Worm (Caenorhabditis elegans): Measurements from ENCODE around the gene ceh-91.
A peak's percentile ranks its signal among the peaks of the same experiment; 100 is the strongest.

Gene ceh-91

DNA sequence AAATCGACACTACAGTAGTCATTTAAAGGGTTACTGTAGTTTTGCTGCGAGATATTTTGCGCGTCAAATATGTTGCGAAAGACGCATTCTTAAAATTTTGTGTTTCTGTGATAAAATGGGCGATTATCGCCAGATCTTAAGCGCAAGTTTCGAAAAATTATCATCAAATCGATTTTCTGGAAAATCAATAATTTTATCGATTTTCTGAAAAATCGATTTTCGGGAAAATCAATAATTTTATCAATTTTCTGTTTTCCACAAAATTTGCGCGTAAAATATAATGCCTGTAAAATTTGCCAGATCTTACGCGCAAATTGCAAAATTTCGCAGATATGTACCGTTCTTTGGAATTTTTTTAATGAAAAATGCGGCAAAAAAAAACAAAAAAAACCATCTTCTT, 24.4 kb upstream of the ceh-91 start:
- TF ChIP-seq tab-1 (GFP tag; IDR thresholded peaks at IDR 0.05) (no peak), ztf-23 (GFP tag; IDR thresholded peaks at IDR 0.05) (no peak), T22C8.4 (GFP tag; IDR thresholded peaks at IDR 0.05) (peak; percentile 77), cog-1 (tag; optimal IDR thresholded peaks at IDR 0.05) (no peak)

ce11 chrIII:11607870-11608269, 8.7 kb upstream of the ceh-91 start, which contains the start of gene Y66D12A.1:
Gene Y66D12A.1, plus strand, starts transcription at chrIII:11608170.
- TF ChIP-seq med-1 (GFP tag; optimal IDR thresholded peaks at IDR 0.05; ENCODE audit: insufficient read depth) = no peak
- no peak for TF ChIP-seq klf-2 (GFP tag; conservative IDR thresholded peaks at IDR 0.05)
- TF ChIP-seq ztf-23 (GFP tag; IDR thresholded peaks at IDR 0.05) = no peak
- TF ChIP-seq flt-1 (GFP tag; IDR thresholded peaks at IDR 0.05) = no peak
- no peak for TF ChIP-seq cog-1 (tag; optimal IDR thresholded peaks at IDR 0.05)
- TF ChIP-seq T22C8.4 (GFP tag; IDR thresholded peaks at IDR 0.05) = no peak
- TF ChIP-seq ztf-29 (GFP tag; IDR thresholded peaks at IDR 0.05) = no peak
- TF ChIP-seq ref-1 (GFP tag; conservative IDR thresholded peaks at IDR 0.05) = no peak
- no peak for TF ChIP-seq tab-1 (GFP tag; IDR thresholded peaks at IDR 0.05)

DNA sequence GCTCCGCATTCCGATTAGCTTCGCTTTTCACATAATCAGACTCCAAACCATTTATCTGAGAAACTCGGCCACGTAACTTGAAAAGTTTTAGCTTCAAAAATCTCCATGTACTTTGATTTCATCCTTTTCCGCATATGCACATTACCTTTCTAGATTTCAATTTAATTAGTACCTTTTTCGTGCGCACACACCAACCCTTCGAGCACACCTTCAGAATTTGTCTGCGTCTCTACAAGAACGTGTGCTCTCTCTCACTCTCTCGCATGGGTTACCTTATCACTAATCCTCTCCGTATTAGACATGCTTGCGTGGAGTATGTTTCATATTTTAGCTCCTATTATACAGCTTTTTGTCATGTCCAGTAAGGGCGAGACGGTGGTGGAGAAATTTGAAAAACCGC, 7.0 kb upstream of the ceh-91 start, which contains the start of gene Y66D12A.30:
Gene Y66D12A.30, plus strand, starts transcription at position 301 of the 400 bp plus-strand sequence.
- TF ChIP-seq ref-1 (GFP tag; conservative IDR thresholded peaks at IDR 0.05) (no peak), ztf-23 (GFP tag; IDR thresholded peaks at IDR 0.05) (no peak), tab-1 (GFP tag; IDR thresholded peaks at IDR 0.05) (no peak), flt-1 (GFP tag; IDR thresholded peaks at IDR 0.05) (no peak)

DNA sequence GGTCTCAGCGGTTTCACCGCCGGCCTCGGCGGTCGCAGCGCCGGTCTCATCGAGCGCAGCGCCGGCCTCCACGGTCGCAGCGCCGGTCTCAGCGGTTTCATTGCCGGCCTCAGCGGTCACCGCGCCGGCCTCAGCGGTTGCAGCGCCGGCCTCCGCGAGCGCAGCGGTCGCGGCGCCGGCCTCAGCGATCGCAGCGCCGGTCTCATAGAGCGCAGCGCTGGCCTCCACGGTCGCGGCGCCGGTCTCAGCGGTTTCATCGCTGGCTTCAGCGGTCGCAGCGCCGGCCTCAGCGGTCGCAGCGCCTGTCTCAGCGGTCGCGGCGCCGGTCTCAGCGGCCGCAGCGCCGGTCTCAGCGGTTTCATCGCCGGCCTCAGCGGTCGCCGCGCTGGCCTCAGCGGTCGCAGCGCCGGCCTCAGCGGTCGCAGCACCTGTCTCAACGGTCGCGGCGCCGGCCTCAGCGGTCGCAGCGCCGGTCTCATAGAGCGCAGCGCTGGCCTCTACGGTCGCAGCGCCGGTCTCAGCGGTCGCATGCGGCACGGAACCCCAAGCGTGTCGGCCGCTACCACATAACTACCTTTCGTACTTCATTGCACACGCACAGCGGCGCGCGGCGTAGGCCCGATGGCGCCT, 4.8 kb upstream of the ceh-91 start:
- TF ChIP-seq flt-1 (GFP tag; IDR thresholded peaks at IDR 0.05) (no peak), med-1 (GFP tag; optimal IDR thresholded peaks at IDR 0.05; ENCODE audit: insufficient read depth) (no peak), klf-2 (GFP tag; conservative IDR thresholded peaks at IDR 0.05) (no peak), ref-1 (GFP tag; conservative IDR thresholded peaks at IDR 0.05) (no peak), ztf-23 (GFP tag; IDR thresholded peaks at IDR 0.05) (no peak), ztf-29 (GFP tag; IDR thresholded peaks at IDR 0.05) (no peak), tab-1 (GFP tag; IDR thresholded peaks at IDR 0.05) (no peak), cog-1 (tag; optimal IDR thresholded peaks at IDR 0.05) (no peak), T22C8.4 (GFP tag; IDR thresholded peaks at IDR 0.05) (no peak)

DNA sequence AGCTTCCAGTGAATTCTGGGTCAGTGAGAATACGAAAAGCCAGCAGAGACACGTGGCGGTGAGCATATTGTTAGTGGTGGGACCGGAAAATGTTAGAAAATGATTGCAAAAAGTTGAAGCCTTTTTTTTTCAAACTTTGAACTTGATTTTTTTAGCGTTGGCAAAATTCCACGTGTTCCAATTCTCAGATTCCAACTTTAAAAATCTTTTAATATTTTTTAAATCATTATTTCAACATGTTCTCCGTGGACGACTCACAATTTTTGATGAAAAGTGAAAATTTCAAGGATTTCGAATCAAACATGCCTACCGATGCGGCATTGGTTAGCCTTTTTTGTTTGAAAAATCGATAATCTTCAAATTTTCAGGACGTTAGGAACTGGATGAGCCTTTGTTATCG, 4.2 kb upstream of the ceh-91 start, which contains the start of the genes Y66A7A.9 and Y66A7A.4:
Gene Y66A7A.9, minus strand, starts transcription at position 101 of the 400 bp plus-strand sequence.
Gene Y66A7A.4, plus strand, starts transcription at position 237 of the 400 bp plus-strand sequence.
- TF ChIP-seq ztf-23 (GFP tag; IDR thresholded peaks at IDR 0.05) (no peak), ref-1 (GFP tag; conservative IDR thresholded peaks at IDR 0.05) (no peak), ztf-29 (GFP tag; IDR thresholded peaks at IDR 0.05) (no peak), klf-2 (GFP tag; conservative IDR thresholded peaks at IDR 0.05) (no peak), cog-1 (tag; optimal IDR thresholded peaks at IDR 0.05) (no peak), flt-1 (GFP tag; IDR thresholded peaks at IDR 0.05) (no peak), med-1 (GFP tag; optimal IDR thresholded peaks at IDR 0.05; ENCODE audit: insufficient read depth) (no peak), tab-1 (GFP tag; IDR thresholded peaks at IDR 0.05) (no peak), T22C8.4 (GFP tag; IDR thresholded peaks at IDR 0.05) (no peak)

DNA sequence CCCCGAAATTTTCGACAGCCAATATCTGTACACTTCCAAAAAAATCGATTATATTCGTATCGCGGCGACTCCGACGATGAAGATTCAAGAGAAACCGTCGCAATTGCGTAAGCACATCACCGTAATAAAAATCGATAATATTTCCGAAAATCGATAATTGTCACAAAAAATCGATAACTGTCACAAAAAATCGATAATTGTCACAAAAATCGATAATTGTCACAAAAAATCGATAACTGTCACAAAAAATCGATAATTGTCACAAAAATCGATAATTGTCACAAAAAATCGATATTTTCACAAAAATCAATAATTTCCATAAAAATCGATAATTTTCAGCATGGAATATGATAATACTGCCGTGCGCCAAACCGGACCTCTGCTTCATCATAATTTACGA, 2.2 kb upstream of the ceh-91 start:
- peak; percentile 99 for TF ChIP-seq T22C8.4 (GFP tag; IDR thresholded peaks at IDR 0.05)

- TF ChIP-seq klf-2 (GFP tag; conservative IDR thresholded peaks at IDR 0.05) (no peak), cog-1 (tag; optimal IDR thresholded peaks at IDR 0.05) (no peak), T22C8.4 (GFP tag; IDR thresholded peaks at IDR 0.05) (peak; percentile 99), ref-1 (GFP tag; conservative IDR thresholded peaks at IDR 0.05) (no peak)
Observed at ce11 chrIII:11614874-11615273, 1.7 kb upstream of the ceh-91 start.

ce11 chrIII:11615802-11616201, 744 bp upstream of the ceh-91 start:
- TF ChIP-seq klf-2 (GFP tag; conservative IDR thresholded peaks at IDR 0.05) (no peak), ztf-29 (GFP tag; IDR thresholded peaks at IDR 0.05) (no peak), tab-1 (GFP tag; IDR thresholded peaks at IDR 0.05) (no peak), ztf-23 (GFP tag; IDR thresholded peaks at IDR 0.05) (no peak), T22C8.4 (GFP tag; IDR thresholded peaks at IDR 0.05) (no peak), flt-1 (GFP tag; IDR thresholded peaks at IDR 0.05) (no peak), med-1 (GFP tag; optimal IDR thresholded peaks at IDR 0.05; ENCODE audit: insufficient read depth) (no peak), ref-1 (GFP tag; conservative IDR thresholded peaks at IDR 0.05) (no peak), cog-1 (tag; optimal IDR thresholded peaks at IDR 0.05) (no peak)

DNA sequence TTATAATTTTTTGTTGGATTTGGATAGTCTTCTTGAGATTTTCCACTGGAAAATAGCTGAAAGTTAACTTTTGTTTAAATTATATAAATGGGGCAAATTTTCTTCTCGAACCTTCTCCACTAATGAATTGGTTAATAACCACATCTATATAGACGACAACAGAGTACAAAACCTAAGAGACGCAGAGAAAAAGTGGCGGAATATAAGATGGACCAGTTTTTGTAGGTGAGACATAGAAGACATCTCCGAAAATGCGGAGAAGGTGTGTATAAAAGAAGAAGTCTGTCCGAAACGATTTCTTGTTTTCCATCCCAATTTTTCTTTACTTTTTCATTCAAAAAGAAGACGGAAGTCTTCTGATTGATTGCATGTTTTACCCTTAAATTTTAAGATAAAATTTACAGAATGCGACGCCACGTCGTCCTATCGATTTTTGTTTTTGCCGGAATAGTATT, 8.3 kb downstream of the ceh-91 start, which contains the start of gene gly-8:
Gene gly-8, plus strand, starts transcription at position 405 of the 455 bp plus-strand sequence.
- no peak for TF ChIP-seq tab-1 (GFP tag; IDR thresholded peaks at IDR 0.05)
- no peak for TF ChIP-seq ztf-23 (GFP tag; IDR thresholded peaks at IDR 0.05)
- no peak for TF ChIP-seq ztf-29 (GFP tag; IDR thresholded peaks at IDR 0.05)
- no peak for TF ChIP-seq med-1 (GFP tag; optimal IDR thresholded peaks at IDR 0.05; ENCODE audit: insufficient read depth)
- no peak for TF ChIP-seq ref-1 (GFP tag; conservative IDR thresholded peaks at IDR 0.05)
- no peak for TF ChIP-seq T22C8.4 (GFP tag; IDR thresholded peaks at IDR 0.05)
- TF ChIP-seq klf-2 (GFP tag; conservative IDR thresholded peaks at IDR 0.05) = no peak
- TF ChIP-seq cog-1 (tag; optimal IDR thresholded peaks at IDR 0.05) = no peak
- no peak for TF ChIP-seq flt-1 (GFP tag; IDR thresholded peaks at IDR 0.05)

ce11 chrIII:11627631-11628030, 11.1 kb downstream of the ceh-91 start:
- TF ChIP-seq ztf-29 (GFP tag; IDR thresholded peaks at IDR 0.05) (no peak), tab-1 (GFP tag; IDR thresholded peaks at IDR 0.05) (no peak), klf-2 (GFP tag; conservative IDR thresholded peaks at IDR 0.05) (no peak), cog-1 (tag; optimal IDR thresholded peaks at IDR 0.05) (no peak), flt-1 (GFP tag; IDR thresholded peaks at IDR 0.05) (no peak), ztf-23 (GFP tag; IDR thresholded peaks at IDR 0.05) (no peak), med-1 (GFP tag; optimal IDR thresholded peaks at IDR 0.05; ENCODE audit: insufficient read depth) (no peak), T22C8.4 (GFP tag; IDR thresholded peaks at IDR 0.05) (no peak), ref-1 (GFP tag; conservative IDR thresholded peaks at IDR 0.05) (no peak)

Data from whole organism, midembryonic.